Worm (Caenorhabditis elegans) whole organism, L4 larva: ENCODE results near the gene clec-207.

Source experiments
- Y105C5A.15 ChIP-seq: fragments of 200-800 bp; sonication (Bioruptor generic); IDR thresholded peaks from 2 replicates; pipeline ENCODE4 v1.3.6; 2022; ENCODE audit warnings: missing genetic modification characterization, missing compliant biosample characterization
- Y5F2A.4 ChIP-seq: fragments of 200-800 bp; sonication (Bioruptor generic); optimal IDR thresholded peaks from 2 replicates; lab custom pipeline; 2018; ENCODE audit warnings: mild to moderate bottlenecking, missing genetic modification characterization, missing compliant biosample characterization
- ZK337.2 ChIP-seq: fragments of 200-800 bp; sonication (Bioruptor generic); IDR thresholded peaks from 2 replicates; pipeline ENCODE4 v1.3.6; 2022; ENCODE audit warnings: missing genetic modification reagents, missing genetic modification characterization, missing compliant biosample characterization
- aha-1 ChIP-seq: fragments of 150-350 bp; peaks from one replicate; lab custom pipeline; 2014; ENCODE audit warnings: missing biosample characterization, missing genetic modification characterization
- arid-1 ChIP-seq: fragments of 200-800 bp; sonication (Bioruptor generic); conservative IDR thresholded peaks from 2 replicates; pipeline ENCODE4 v1.3.6; 2022; ENCODE audit warnings: missing genetic modification reagents, missing genetic modification characterization, missing compliant biosample characterization
- ceh-20 ChIP-seq: fragments of 200-800 bp; sonication (Bioruptor generic); IDR thresholded peaks from 2 replicates; pipeline ENCODE4 v1.3.6; 2022; ENCODE audit warnings: missing genetic modification reagents, missing genetic modification characterization, missing compliant biosample characterization
- ceh-44 ChIP-seq: fragments of 200-800 bp; sonication (Bioruptor generic); IDR thresholded peaks from 2 replicates; pipeline ENCODE4 v1.3.6; 2022; ENCODE audit warnings: missing genetic modification reagents, missing genetic modification characterization, missing compliant biosample characterization
- daf-16 ChIP-seq, 3 experiments: sonication (generic microtip); optimal IDR thresholded peaks; 2 replicates each; lab custom pipeline; 2016 to 2017; ENCODE audit warnings: missing genetic modification characterization in 3 of 3, missing genetic modification reagents in 3 of 3, mild to moderate bottlenecking in 2 of 3, missing compliant biosample characterization in 2 of 3, missing biosample characterization in 1 of 3, moderate library complexity in 1 of 3
- dmd-6 ChIP-seq: fragments of 200-800 bp; sonication (Bioruptor generic); IDR thresholded peaks from 2 replicates; pipeline ENCODE4 v1.3.6; 2022; ENCODE audit warnings: missing genetic modification reagents, missing genetic modification characterization, missing compliant biosample characterization
- dpl-1 ChIP-seq: fragments of 150-350 bp; optimal IDR thresholded peaks from 2 replicates; lab custom pipeline; 2014; ENCODE audit warnings: missing biosample characterization, missing genetic modification reagents, missing genetic modification characterization
- dve-1 ChIP-seq: sonication (generic microtip); optimal IDR thresholded peaks from 2 replicates; lab custom pipeline; 2017; ENCODE audit warnings: antibody characterized with exemption, mild to moderate bottlenecking, missing genetic modification characterization, missing compliant biosample characterization; ENCODE audit not compliant: insufficient read depth
- egl-43 ChIP-seq: fragments of 200-800 bp; sonication (Bioruptor generic); IDR thresholded peaks from 2 replicates; pipeline ENCODE4 v1.3.6; 2022; ENCODE audit warnings: missing genetic modification reagents, missing genetic modification characterization, missing compliant biosample characterization
- hlh-11 ChIP-seq: fragments of 200-800 bp; sonication (Bioruptor generic); optimal IDR thresholded peaks from 2 replicates; lab custom pipeline; 2018; ENCODE audit warnings: mild to moderate bottlenecking, missing genetic modification characterization, missing compliant biosample characterization
- hlh-30 ChIP-seq: sonication (generic microtip); optimal IDR thresholded peaks from 2 replicates; lab custom pipeline; 2017; ENCODE audit warnings: antibody characterized with exemption, mild to moderate bottlenecking, missing genetic modification characterization, missing compliant biosample characterization; ENCODE audit not compliant: insufficient read depth
- jun-1 ChIP-seq: fragments of 150-350 bp; optimal IDR thresholded peaks from 2 replicates; lab custom pipeline; 2014; ENCODE audit warnings: missing biosample characterization, missing genetic modification reagents, missing genetic modification characterization
- lim-7 ChIP-seq: fragments of 200-800 bp; sonication (Bioruptor generic); IDR thresholded peaks from 2 replicates; pipeline ENCODE4 v1.3.6; 2022; ENCODE audit warnings: missing genetic modification characterization, missing compliant biosample characterization
- lin-29 ChIP-seq: fragments of 200-800 bp; sonication (Bioruptor generic); IDR thresholded peaks from 2 replicates; pipeline ENCODE4 v1.3.6; 2022; ENCODE audit warnings: missing genetic modification reagents, missing genetic modification characterization, missing compliant biosample characterization
- lsy-2 ChIP-seq, 2 experiments: fragments of 150-350 bp in 1 of 2; sonication (generic microtip) in 1 of 2; optimal IDR thresholded peaks; 2 replicates each; lab custom pipeline; 2014 to 2017; ENCODE audit warnings: missing biosample characterization in 2 of 2, missing genetic modification characterization in 2 of 2
- mdl-1 ChIP-seq, 2 experiments: fragments of 150-350 bp in 1 of 2; sonication (generic microtip) in 1 of 2; optimal IDR thresholded peaks; 2 replicates each; lab custom pipeline; 2014 to 2017; ENCODE audit warnings: missing biosample characterization in 2 of 2, missing genetic modification characterization in 2 of 2
- mes-2 ChIP-seq: sonication (generic microtip); optimal IDR thresholded peaks from 2 replicates; lab custom pipeline; 2016; ENCODE audit warnings: missing genotype, mild to moderate bottlenecking, missing genetic modification characterization, missing compliant biosample characterization; ENCODE audit not compliant: poor library complexity, severe bottlenecking
- mxl-3 ChIP-seq: fragments of 200-800 bp; sonication (Bioruptor generic); optimal IDR thresholded peaks from 2 replicates; lab custom pipeline; 2018; ENCODE audit warnings: mild to moderate bottlenecking, missing genetic modification characterization, missing compliant biosample characterization
- nhr-10 ChIP-seq: fragments of 150-350 bp; optimal IDR thresholded peaks from 2 replicates; lab custom pipeline; 2014; ENCODE audit warnings: missing biosample characterization, missing genetic modification characterization
- nhr-237 ChIP-seq: sonication (generic microtip); optimal IDR thresholded peaks from 2 replicates; lab custom pipeline; 2017; ENCODE audit warnings: missing biosample characterization, missing genetic modification characterization
- nhr-25 ChIP-seq: sonication (generic microtip); optimal IDR thresholded peaks from 2 replicates; lab custom pipeline; 2017; ENCODE audit warnings: missing genetic modification characterization, mild to moderate bottlenecking, missing compliant biosample characterization, antibody characterized with exemption, moderate library complexity, borderline replicate concordance; ENCODE audit not compliant: insufficient read depth
- nhr-28 ChIP-seq: fragments of 150-350 bp; optimal IDR thresholded peaks from 2 replicates; lab custom pipeline; 2014; ENCODE audit warnings: missing biosample characterization, missing genetic modification characterization
- nhr-41 ChIP-seq: fragments of 200-800 bp; sonication (Bioruptor generic); IDR thresholded peaks from 2 replicates; pipeline ENCODE4 v1.3.6; 2022; ENCODE audit warnings: missing genetic modification reagents, missing genetic modification characterization, missing compliant biosample characterization
- nhr-42 ChIP-seq: fragments of 200-800 bp; sonication (Bioruptor generic); IDR thresholded peaks from 2 replicates; pipeline ENCODE4 v1.3.6; 2022; ENCODE audit warnings: missing genetic modification characterization, missing compliant biosample characterization
- nhr-6 ChIP-seq: fragments of 150-350 bp; optimal IDR thresholded peaks from 2 replicates; lab custom pipeline; 2014; ENCODE audit warnings: missing biosample characterization, missing genetic modification characterization
- nhr-76 ChIP-seq: fragments of 150-350 bp; optimal IDR thresholded peaks from 2 replicates; lab custom pipeline; 2014; ENCODE audit warnings: missing biosample characterization, missing genetic modification characterization
- php-3 ChIP-seq: fragments of 200-800 bp; sonication (Bioruptor generic); IDR thresholded peaks from 2 replicates; pipeline ENCODE4 v1.3.6; 2022; ENCODE audit warnings: missing genetic modification reagents, missing genetic modification characterization, missing compliant biosample characterization
- pqm-1 ChIP-seq: sonication (generic microtip); optimal IDR thresholded peaks from 2 replicates; lab custom pipeline; 2017; ENCODE audit warnings: missing biosample characterization, missing genetic modification characterization
- saeg-2 ChIP-seq: fragments of 200-800 bp; sonication (Bioruptor generic); IDR thresholded peaks from 2 replicates; pipeline ENCODE4 v1.3.6; 2022; ENCODE audit warnings: missing genetic modification reagents, missing genetic modification characterization, missing compliant biosample characterization
- set-16 ChIP-seq: fragments of 200-800 bp; sonication (Bioruptor generic); IDR thresholded peaks from 2 replicates; pipeline ENCODE4 v1.3.6; 2022; ENCODE audit warnings: missing genetic modification reagents, missing genetic modification characterization, missing compliant biosample characterization
- spr-3 ChIP-seq: fragments of 200-800 bp; sonication (Bioruptor generic); optimal IDR thresholded peaks from 2 replicates; lab custom pipeline; 2018; ENCODE audit warnings: mild to moderate bottlenecking, missing genetic modification characterization, missing compliant biosample characterization
- tra-1 ChIP-seq: fragments of 200-800 bp; sonication (Bioruptor generic); IDR thresholded peaks from 2 replicates; pipeline ENCODE4 v1.3.6; 2022; ENCODE audit warnings: missing genetic modification reagents, missing genetic modification characterization, missing compliant biosample characterization
- unc-39 ChIP-seq: sonication (generic microtip); optimal IDR thresholded peaks from 2 replicates; lab custom pipeline; 2017; ENCODE audit warnings: missing biosample characterization, missing genetic modification characterization
- zfp-3 ChIP-seq: fragments of 200-800 bp; sonication (Bioruptor generic); conservative IDR thresholded peaks from 2 replicates; pipeline ENCODE4 v1.3.6; 2022; ENCODE audit warnings: missing genetic modification reagents, missing genetic modification characterization, missing compliant biosample characterization
- zip-11 ChIP-seq: fragments of 200-800 bp; sonication (Bioruptor generic); IDR thresholded peaks from 2 replicates; pipeline ENCODE4 v1.3.6; 2022; ENCODE audit warnings: missing genetic modification characterization, missing compliant biosample characterization
- ztf-7 ChIP-seq: fragments of 150-350 bp; optimal IDR thresholded peaks from 2 replicates; lab custom pipeline; 2014; ENCODE audit warnings: missing biosample characterization, missing genetic modification characterization

clec-207 gene

DNA sequence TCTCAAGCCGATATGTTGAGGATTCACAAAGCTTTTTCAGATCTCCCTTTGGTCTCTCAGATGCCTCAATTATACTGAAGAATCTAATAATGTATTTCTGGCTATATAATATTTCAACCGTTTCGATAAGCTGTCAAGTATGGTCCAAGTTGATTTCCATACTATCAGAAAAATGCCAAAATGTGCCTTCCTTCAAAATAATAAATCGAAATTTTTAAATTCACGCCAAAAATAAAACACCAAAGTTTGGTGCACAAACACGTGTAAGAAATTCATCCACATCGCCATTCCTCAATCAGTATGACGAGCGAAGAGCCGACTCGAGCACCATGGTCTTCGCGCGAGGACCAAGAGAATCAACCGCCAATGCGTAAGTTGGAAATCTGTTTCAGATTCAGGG is 23.7 kb downstream of the clec-207 start, which contains the start of gene F22F7.11:
TSS of gene F22F7.11 (plus strand) at position 301 of the 400 bp plus-strand sequence.
- TF ChIP-seq hlh-30 (tag; lab: Kevin White, UChicago) = no peak
- TF ChIP-seq mdl-1 (tag; optimal IDR thresholded peaks at IDR 0.05; lab: Kevin White, UChicago) = no peak
- no peak for TF ChIP-seq zip-11 (GFP tag; lab: Robert Waterston, UW)
- no peak for TF ChIP-seq dmd-6 (GFP tag; lab: Robert Waterston, UW)
- TF ChIP-seq jun-1 = no peak
- TF ChIP-seq set-16 = no peak
- no peak for TF ChIP-seq nhr-42 (GFP tag; lab: Robert Waterston, UW)
- no peak for TF ChIP-seq mxl-3 (GFP tag; lab: Kevin White, UChicago)
- no peak for TF ChIP-seq dpl-1 (GFP tag; lab: Kevin White, UChicago)
- TF ChIP-seq saeg-2 (GFP tag; lab: Robert Waterston, UW) = no peak
- no peak for TF ChIP-seq egl-43 (GFP tag; lab: Robert Waterston, UW)
- TF ChIP-seq nhr-10 (tag; lab: Kevin White, UChicago) = no peak
- TF ChIP-seq ZK337.2 (GFP tag; lab: Robert Waterston, UW) = no peak
- TF ChIP-seq nhr-76 (tag; lab: Kevin White, UChicago) = no peak

DNA sequence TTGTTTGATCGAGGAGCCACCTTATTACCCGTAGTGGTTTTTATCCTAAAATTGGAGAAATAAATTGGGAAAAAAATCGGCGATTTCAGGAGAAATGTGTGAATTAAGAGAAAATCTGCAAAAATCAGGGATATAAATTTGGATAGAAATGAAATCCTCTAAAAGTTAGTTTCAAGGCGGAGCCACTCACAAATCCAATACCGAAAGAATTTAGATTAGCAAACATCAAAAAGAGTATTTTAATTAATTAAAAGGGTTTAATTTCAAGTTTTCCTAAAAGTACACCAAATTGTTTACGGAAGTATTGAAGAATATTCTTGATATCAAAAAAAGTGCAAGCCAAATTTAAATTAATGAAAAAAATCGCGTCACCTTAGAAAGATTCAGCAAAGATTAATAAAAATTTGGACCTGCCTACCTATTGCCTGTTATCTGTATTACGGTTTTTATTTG is 26.1 kb downstream of the clec-207 start, which contains the start of gene F22F7.8:
TSS of gene F22F7.8 (minus strand) at position 51 of the 453 bp plus-strand sequence.
- TF ChIP-seq pqm-1 (tag; lab: Kevin White, UChicago) = no peak
- TF ChIP-seq nhr-25 (tag; lab: Kevin White, UChicago) = no peak
- TF ChIP-seq aha-1 = peak; percentile 91
- no peak for TF ChIP-seq Y5F2A.4 (GFP tag; lab: Kevin White, UChicago)

DNA sequence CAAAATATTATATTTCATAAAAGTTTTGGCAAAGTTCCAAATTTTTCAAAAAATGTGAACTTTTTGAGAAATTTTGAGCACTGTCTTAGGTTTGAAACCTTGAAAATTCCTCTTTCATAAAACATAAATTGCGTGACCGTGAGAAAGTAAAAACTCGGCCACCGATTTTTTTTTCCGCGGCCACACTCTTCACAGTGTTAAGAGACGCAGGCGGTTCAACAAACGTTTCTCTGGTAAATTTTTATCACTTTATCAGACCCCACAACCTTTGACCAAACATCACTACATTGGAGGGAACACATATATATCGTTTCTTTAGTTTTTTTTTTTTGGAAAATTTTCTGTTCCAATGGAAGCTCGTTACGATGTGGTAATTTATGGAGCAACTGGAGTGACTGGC is 26.6 kb downstream of the clec-207 start, which contains the start of gene F22F7.2:
TSS of gene F22F7.2 (plus strand) at position 266 of the 400 bp plus-strand sequence.
- TF ChIP-seq dve-1 (tag; lab: Kevin White, UChicago) (peak; percentile 43), php-3 (peak; percentile 27; the same call in 1 of the 2 replicates), hlh-30 (tag; lab: Kevin White, UChicago) (no peak), zfp-3 (no peak), arid-1 (GFP tag; lab: Robert Waterston, UW) (no peak), nhr-6 (tag; lab: Kevin White, UChicago) (no peak), lsy-2 (tag; optimal IDR thresholded peaks at IDR 0.05; lab: Kevin White, UChicago) (no peak), lim-7 (GFP tag; lab: Robert Waterston, UW) (no peak), unc-39 (no peak), nhr-28 (tag; lab: Kevin White, UChicago) (peak; percentile 39), ceh-44 (GFP tag; lab: Robert Waterston, UW) (no peak), nhr-41 (0 out of 2 replicates have a peak, but pooled peaks have one; percentile 17), tra-1 (peak; percentile 53; the same call in 1 of the 2 replicates), lin-29 (no peak), ztf-7 (tag; lab: Kevin White, UChicago) (no peak), mes-2 (tag; lab: Kevin White, UChicago) (peak; percentile 63), spr-3 (no peak), hlh-11 (tag; lab: Kevin White, UChicago) (peak; percentile 26), dmd-6 (GFP tag; lab: Robert Waterston, UW) (peak; percentile 32)

DNA sequence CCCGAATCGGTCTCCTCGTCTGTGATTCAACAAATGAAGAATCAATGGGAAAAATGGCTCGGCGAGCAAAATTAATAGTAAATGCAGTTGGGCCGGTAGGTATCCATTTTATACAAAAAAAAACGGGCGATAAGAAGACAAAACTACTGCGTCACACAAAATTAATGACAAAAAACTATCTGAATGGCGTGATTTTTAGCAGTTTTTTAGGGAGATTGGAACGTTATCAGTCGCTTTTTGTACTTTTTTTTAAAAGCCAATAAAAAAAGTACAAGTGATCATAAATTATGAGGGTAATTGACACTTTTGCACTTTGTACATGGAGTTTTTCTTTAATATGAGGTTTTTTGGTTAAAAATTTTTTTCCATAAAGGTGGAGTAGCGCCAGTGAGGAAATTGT is 27.3 kb downstream of the clec-207 start:
- TF ChIP-seq pqm-1 (tag; lab: Kevin White, UChicago) (peak; percentile 72), Y105C5A.15 (GFP tag; lab: Robert Waterston, UW) (no peak), nhr-237 (tag; lab: Kevin White, UChicago) (no peak), dve-1 (tag; lab: Kevin White, UChicago) (peak; percentile 51), nhr-28 (tag; lab: Kevin White, UChicago) (peak; percentile 1), daf-16 (GFP tag; optimal IDR thresholded peaks at IDR 0.05; lab: Kevin White, UChicago) (no peak), daf-16 (tag; optimal IDR thresholded peaks at IDR 0.05; lab: Kevin White, UChicago) (peak; percentile 10), dmd-6 (GFP tag; lab: Robert Waterston, UW) (peak; percentile 86), tra-1 (peak; percentile 78), hlh-30 (tag; lab: Kevin White, UChicago) (no peak), hlh-11 (tag; lab: Kevin White, UChicago) (peak; percentile 39), ceh-20 (peak; percentile 83), php-3 (peak; percentile 94)
